Worm (Caenorhabditis elegans) whole organism, L2 larva: ENCODE measurements around the gene C29A12.22.

Experiments used
- nhr-10 ChIP-seq: sonication (generic microtip); optimal IDR thresholded peaks from 2 replicates; lab custom pipeline; 2017; ENCODE audit warnings: missing biosample characterization, missing genetic modification characterization
- nhr-11 ChIP-seq: fragments of 150-350 bp; optimal IDR thresholded peaks from 2 replicates; lab custom pipeline; 2014; ENCODE audit warnings: missing biosample characterization, missing genetic modification characterization
- nhr-12 ChIP-seq: fragments of 150-350 bp; optimal IDR thresholded peaks from 2 replicates; lab custom pipeline; 2014; ENCODE audit warnings: missing biosample characterization, missing genetic modification characterization

DNA sequence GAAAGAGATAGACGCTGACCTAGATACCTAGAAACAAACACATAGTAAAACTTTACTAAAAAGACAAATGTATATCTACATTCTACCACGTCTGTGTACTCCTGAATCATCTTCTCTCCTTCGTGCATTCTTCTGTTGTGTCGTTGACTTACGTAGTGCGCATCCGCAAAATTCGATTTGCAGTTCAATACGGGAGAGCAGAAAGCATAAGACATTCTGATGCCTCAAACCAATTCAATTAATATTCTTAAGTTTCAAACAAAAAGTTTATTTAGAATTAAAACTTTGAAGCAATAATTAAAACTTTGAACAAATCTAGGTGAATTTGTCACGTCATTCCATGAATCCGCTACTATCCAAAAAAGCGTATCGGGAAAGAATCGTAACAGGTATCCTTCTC lies 5.0 kb downstream of the C29A12.22 start:
- TF ChIP-seq nhr-10 (tag; lab: Kevin White, UChicago) (no peak), nhr-12 (tag; lab: Kevin White, UChicago) (no peak), nhr-11 (tag; lab: Kevin White, UChicago) (no peak)
